Worm (Caenorhabditis elegans): Measurements from ENCODE around the gene pigm-1.

The pigm-1 gene

ce11 chrII:11347878-11348556, at the start of gene pigm-1, which contains the start of gene B0491.6:
pigm-1 (plus strand) TSS chrII:11348445.
B0491.6 (minus strand) TSS chrII:11348343.
- TF ChIP-seq ceh-43 (GFP tag; optimal IDR thresholded peaks at IDR 0.05) (no peak), ham-2 (GFP tag; optimal IDR thresholded peaks at IDR 0.05) (peak; percentile 62), ces-1 (GFP tag; optimal IDR thresholded peaks at IDR 0.05) (peak; percentile 91), mls-2 (tag; optimal IDR thresholded peaks at IDR 0.05) (peak; percentile 17), M03D4.4 (tag; optimal IDR thresholded peaks at IDR 0.05) (no peak), snpc-4 (tag; optimal IDR thresholded peaks at IDR 0.05) (no peak), nhr-76 (tag; optimal IDR thresholded peaks at IDR 0.05) (no peak), bed-3 (GFP tag; optimal IDR thresholded peaks at IDR 0.05) (no peak), mep-1 (tag; optimal IDR thresholded peaks at IDR 0.05) (peak; percentile 1), nhr-237 (tag; optimal IDR thresholded peaks at IDR 0.05) (peak; percentile 77), unc-62 (GFP tag; optimal IDR thresholded peaks at IDR 0.05) (no peak), pha-4 (tag; optimal IDR thresholded peaks at IDR 0.05) (peak; percentile 44), unc-120 (tag; optimal IDR thresholded peaks at IDR 0.05; ENCODE audit: poor library complexity, severe bottlenecking) (peak; percentile 68), ceh-83 (GFP tag; optimal IDR thresholded peaks at IDR 0.05) (no peak), drap-1 (GFP tag; optimal IDR thresholded peaks at IDR 0.05) (no peak)

ce11 chrII:11301059-11301458, 47.2 kb upstream of the pigm-1 start, which contains the start of gene raga-1:
raga-1 (plus strand) TSS chrII:11301359.
- TF ChIP-seq lin-13 (tag; optimal IDR thresholded peaks at IDR 0.05) = no peak

ce11 chrII:11302591-11302990, 45.7 kb upstream of the pigm-1 start, which contains the start of gene samp-1:
samp-1 (plus strand) TSS chrII:11302891.
- TF ChIP-seq flh-1 (GFP tag; optimal IDR thresholded peaks at IDR 0.05) = no peak
- no peak for TF ChIP-seq nhr-76 (tag; optimal IDR thresholded peaks at IDR 0.05)
- no peak for TF ChIP-seq nhr-28 (tag; optimal IDR thresholded peaks at IDR 0.05)
- TF ChIP-seq tbx-8 (GFP tag; optimal IDR thresholded peaks at IDR 0.05) = no peak
- TF ChIP-seq snpc-4 (tag; optimal IDR thresholded peaks at IDR 0.05) = no peak
- TF ChIP-seq drap-1 (GFP tag; optimal IDR thresholded peaks at IDR 0.05) = no peak
- TF ChIP-seq ces-1 (GFP tag; optimal IDR thresholded peaks at IDR 0.05) = no peak
- no peak for TF ChIP-seq elt-3 (tag; optimal IDR thresholded peaks at IDR 0.05)
- TF ChIP-seq lsy-2 (tag; optimal IDR thresholded peaks at IDR 0.05) = no peak
- TF ChIP-seq lin-13 (tag; optimal IDR thresholded peaks at IDR 0.05) = no peak
- no peak for TF ChIP-seq nhr-237 (tag; optimal IDR thresholded peaks at IDR 0.05)
- no peak for TF ChIP-seq nhr-12 (tag; optimal IDR thresholded peaks at IDR 0.05)
- no peak for TF ChIP-seq pha-4 (tag; optimal IDR thresholded peaks at IDR 0.05)
- TF ChIP-seq bed-3 (GFP tag; optimal IDR thresholded peaks at IDR 0.05) = no peak
- no peak for TF ChIP-seq unc-62 (GFP tag; optimal IDR thresholded peaks at IDR 0.05)
- no peak for TF ChIP-seq mls-2 (tag; optimal IDR thresholded peaks at IDR 0.05)
- TF ChIP-seq cnd-1 (tag; optimal IDR thresholded peaks at IDR 0.05) = no peak
- TF ChIP-seq zip-8 (tag; optimal IDR thresholded peaks at IDR 0.05) = no peak

- TF ChIP-seq elt-1 (tag; optimal IDR thresholded peaks at IDR 0.05; ENCODE audit: borderline replicate concordance, insufficient read depth) (no peak), snpc-4 (tag; optimal IDR thresholded peaks at IDR 0.05) (no peak), drap-1 (GFP tag; optimal IDR thresholded peaks at IDR 0.05) (peak; percentile 17), mls-2 (tag; optimal IDR thresholded peaks at IDR 0.05) (peak; percentile 52), nhr-2 (tag; optimal IDR thresholded peaks at IDR 0.05) (no peak), zip-8 (tag; optimal IDR thresholded peaks at IDR 0.05) (no peak), sptf-1 (tag; optimal IDR thresholded peaks at IDR 0.05) (peak; percentile 18), lin-32 (GFP tag; optimal IDR thresholded peaks at IDR 0.05) (no peak), hlh-1 (tag; optimal IDR thresholded peaks at IDR 0.05) (no peak), sem-2 (GFP tag; optimal IDR thresholded peaks at IDR 0.05) (no peak), ces-1 (GFP tag; optimal IDR thresholded peaks at IDR 0.05) (peak; percentile 48), blmp-1 (tag; optimal IDR thresholded peaks at IDR 0.05) (no peak), ceh-39 (tag; optimal IDR thresholded peaks at IDR 0.05) (no peak), ceh-83 (GFP tag; optimal IDR thresholded peaks at IDR 0.05) (no peak), unc-39 (tag; optimal IDR thresholded peaks at IDR 0.05) (peak; percentile 77), ceh-43 (GFP tag; optimal IDR thresholded peaks at IDR 0.05) (no peak), lsy-2 (tag; optimal IDR thresholded peaks at IDR 0.05) (no peak), bed-3 (GFP tag; optimal IDR thresholded peaks at IDR 0.05) (no peak), tbx-8 (GFP tag; optimal IDR thresholded peaks at IDR 0.05) (no peak), pha-4 (tag; optimal IDR thresholded peaks at IDR 0.05) (peak; percentile 85), mep-1 (tag; optimal IDR thresholded peaks at IDR 0.05) (no peak), nhr-12 (tag; optimal IDR thresholded peaks at IDR 0.05) (no peak)
These were observed 42.4 kb upstream of the pigm-1 start, which contains the start of gene rsf-1 for ce11 chrII:11305627-11306449. rsf-1 (plus strand) TSS chrII:11306399.

All from whole organism, mixed stage, embryonic.